Worm (Caenorhabditis elegans): Measurements from ENCODE around the gene C33A12.19.

Gene C33A12.19

ce11 chrIV:9529647-9530046, 12.8 kb downstream of the C33A12.19 start, which contains the start of gene elo-7:
Gene elo-7, plus strand, starts transcription at chrIV:9529947.
- no peak for TF ChIP-seq aly-1 (tag; optimal IDR thresholded peaks at IDR 0.05)
- TF ChIP-seq ets-7 (tag; optimal IDR thresholded peaks at IDR 0.05), result no peak
- TF ChIP-seq hnd-1 (tag; optimal IDR thresholded peaks at IDR 0.05), result no peak
- TF ChIP-seq sea-1 (GFP tag; conservative IDR thresholded peaks at IDR 0.05), result no peak
- TF ChIP-seq scrt-1 (GFP tag; IDR thresholded peaks at IDR 0.05), result no peak

- TF ChIP-seq ceh-13 (GFP tag; optimal IDR thresholded peaks at IDR 0.05) (no peak), hmbx-1 (tag; optimal IDR thresholded peaks at IDR 0.05) (no peak), hmg-4 (GFP tag; optimal IDR thresholded peaks at IDR 0.05) (no peak), tbx-37 (GFP tag; conservative IDR thresholded peaks at IDR 0.05) (no peak), aly-1 (tag; optimal IDR thresholded peaks at IDR 0.05) (no peak), sea-1 (GFP tag; conservative IDR thresholded peaks at IDR 0.05) (no peak), tbx-11 (GFP tag; IDR thresholded peaks at IDR 0.05) (no peak), tra-4 (tag; optimal IDR thresholded peaks at IDR 0.05) (no peak)
Measured at ce11 chrIV:9530768-9531167, 14.0 kb downstream of the C33A12.19 start.

- TF ChIP-seq tbx-37 (GFP tag; conservative IDR thresholded peaks at IDR 0.05), result no peak
- no peak for TF ChIP-seq ceh-36 (tag; optimal IDR thresholded peaks at IDR 0.05)
- no peak for TF ChIP-seq sea-1 (GFP tag; conservative IDR thresholded peaks at IDR 0.05)
- no peak for TF ChIP-seq aly-1 (tag; optimal IDR thresholded peaks at IDR 0.05)
- TF ChIP-seq ceh-13 (GFP tag; optimal IDR thresholded peaks at IDR 0.05), result no peak
- no peak for TF ChIP-seq ama-1 (optimal IDR thresholded peaks at IDR 0.05)
- TF ChIP-seq tra-4 (tag; optimal IDR thresholded peaks at IDR 0.05), result no peak
Measured at ce11 chrIV:9533071-9533470, 16.3 kb downstream of the C33A12.19 start, which contains the start of gene F56H11.2. Gene F56H11.2, minus strand, starts transcription at chrIV:9533171.

- no peak for TF ChIP-seq B0310.2 (tag; optimal IDR thresholded peaks at IDR 0.05)
- TF ChIP-seq ama-1 (optimal IDR thresholded peaks at IDR 0.05), result no peak
- no peak for TF ChIP-seq ets-7 (tag; optimal IDR thresholded peaks at IDR 0.05)
- no peak for TF ChIP-seq ceh-13 (GFP tag; optimal IDR thresholded peaks at IDR 0.05)
- TF ChIP-seq pes-1 (GFP tag; IDR thresholded peaks at IDR 0.05), result no peak
- TF ChIP-seq hmbx-1 (tag; optimal IDR thresholded peaks at IDR 0.05), result no peak
- no peak for TF ChIP-seq sea-1 (GFP tag; conservative IDR thresholded peaks at IDR 0.05)
- no peak for TF ChIP-seq tbx-37 (GFP tag; conservative IDR thresholded peaks at IDR 0.05)
- TF ChIP-seq hmg-4 (GFP tag; optimal IDR thresholded peaks at IDR 0.05), result no peak
- TF ChIP-seq ceh-36 (tag; optimal IDR thresholded peaks at IDR 0.05), result no peak
- no peak for TF ChIP-seq tbx-11 (GFP tag; IDR thresholded peaks at IDR 0.05)
- no peak for TF ChIP-seq aly-1 (tag; optimal IDR thresholded peaks at IDR 0.05)
- no peak for TF ChIP-seq flt-1 (GFP tag; IDR thresholded peaks at IDR 0.05)
- no peak for TF ChIP-seq scrt-1 (GFP tag; IDR thresholded peaks at IDR 0.05)
Measured at ce11 chrIV:9534342-9534741, 17.5 kb downstream of the C33A12.19 start.

ce11 chrIV:9535105-9535504, 18.3 kb downstream of the C33A12.19 start:
- TF ChIP-seq flt-1 (GFP tag; IDR thresholded peaks at IDR 0.05) (no peak), ceh-36 (tag; optimal IDR thresholded peaks at IDR 0.05) (no peak), hmg-4 (GFP tag; optimal IDR thresholded peaks at IDR 0.05) (no peak), tbx-11 (GFP tag; IDR thresholded peaks at IDR 0.05) (no peak), sea-1 (GFP tag; conservative IDR thresholded peaks at IDR 0.05) (no peak), tra-4 (tag; optimal IDR thresholded peaks at IDR 0.05) (no peak), F13C5.2 (tag; optimal IDR thresholded peaks at IDR 0.05) (no peak), B0310.2 (tag; optimal IDR thresholded peaks at IDR 0.05) (no peak), tbx-37 (GFP tag; conservative IDR thresholded peaks at IDR 0.05) (no peak), aly-1 (tag; optimal IDR thresholded peaks at IDR 0.05) (no peak), ceh-13 (GFP tag; optimal IDR thresholded peaks at IDR 0.05) (no peak), hmbx-1 (tag; optimal IDR thresholded peaks at IDR 0.05) (no peak), hnd-1 (tag; optimal IDR thresholded peaks at IDR 0.05) (no peak), ets-7 (tag; optimal IDR thresholded peaks at IDR 0.05) (no peak)

ce11 chrIV:9536124-9536523, 19.3 kb downstream of the C33A12.19 start:
- TF ChIP-seq flt-1 (GFP tag; IDR thresholded peaks at IDR 0.05) (no peak), ceh-13 (GFP tag; optimal IDR thresholded peaks at IDR 0.05) (no peak), tbx-11 (GFP tag; IDR thresholded peaks at IDR 0.05) (no peak), B0310.2 (tag; optimal IDR thresholded peaks at IDR 0.05) (no peak), hmg-4 (GFP tag; optimal IDR thresholded peaks at IDR 0.05) (no peak), hmbx-1 (tag; optimal IDR thresholded peaks at IDR 0.05) (no peak), aly-1 (tag; optimal IDR thresholded peaks at IDR 0.05) (no peak), sea-1 (GFP tag; conservative IDR thresholded peaks at IDR 0.05) (no peak), tbx-37 (GFP tag; conservative IDR thresholded peaks at IDR 0.05) (no peak), scrt-1 (GFP tag; IDR thresholded peaks at IDR 0.05) (no peak), ama-1 (optimal IDR thresholded peaks at IDR 0.05) (no peak), ceh-36 (tag; optimal IDR thresholded peaks at IDR 0.05) (no peak), ets-7 (tag; optimal IDR thresholded peaks at IDR 0.05) (no peak), pes-1 (GFP tag; IDR thresholded peaks at IDR 0.05) (no peak), tra-4 (tag; optimal IDR thresholded peaks at IDR 0.05) (no peak), F13C5.2 (tag; optimal IDR thresholded peaks at IDR 0.05) (no peak), hnd-1 (tag; optimal IDR thresholded peaks at IDR 0.05) (no peak)

- no peak for TF ChIP-seq scrt-1 (GFP tag; IDR thresholded peaks at IDR 0.05)
- TF ChIP-seq ama-1 (optimal IDR thresholded peaks at IDR 0.05), result no peak
- TF ChIP-seq ceh-36 (tag; optimal IDR thresholded peaks at IDR 0.05), result no peak
- TF ChIP-seq ceh-13 (GFP tag; optimal IDR thresholded peaks at IDR 0.05), result no peak
- TF ChIP-seq flt-1 (GFP tag; IDR thresholded peaks at IDR 0.05), result no peak
- TF ChIP-seq hmbx-1 (tag; optimal IDR thresholded peaks at IDR 0.05), result no peak
- TF ChIP-seq hnd-1 (tag; optimal IDR thresholded peaks at IDR 0.05), result no peak
- TF ChIP-seq tra-4 (tag; optimal IDR thresholded peaks at IDR 0.05), result no peak
- TF ChIP-seq pes-1 (GFP tag; IDR thresholded peaks at IDR 0.05), result no peak
- no peak for TF ChIP-seq B0310.2 (tag; optimal IDR thresholded peaks at IDR 0.05)
- TF ChIP-seq hmg-4 (GFP tag; optimal IDR thresholded peaks at IDR 0.05), result no peak
Measured at ce11 chrIV:9537500-9537899, 20.7 kb downstream of the C33A12.19 start.

ce11 chrIV:9538214-9538613, 21.4 kb downstream of the C33A12.19 start:
- TF ChIP-seq ceh-36 (tag; optimal IDR thresholded peaks at IDR 0.05) (no peak), F13C5.2 (tag; optimal IDR thresholded peaks at IDR 0.05) (no peak), aly-1 (tag; optimal IDR thresholded peaks at IDR 0.05) (no peak), pes-1 (GFP tag; IDR thresholded peaks at IDR 0.05) (no peak), tbx-37 (GFP tag; conservative IDR thresholded peaks at IDR 0.05) (no peak), hmbx-1 (tag; optimal IDR thresholded peaks at IDR 0.05) (no peak), scrt-1 (GFP tag; IDR thresholded peaks at IDR 0.05) (no peak)
